Worm (Caenorhabditis elegans): ENCODE measurements around the gene sld-5.
A peak's percentile ranks its signal among the peaks of the same experiment; 100 is the strongest.

Gene sld-5

ce11 chrV:20234439-20234838 is 3.1 kb downstream of the sld-5 start (continued):
- TF ChIP-seq dpl-1 (GFP tag; optimal IDR thresholded peaks at IDR 0.05) (no peak), madf-8 (GFP tag; conservative IDR thresholded peaks at IDR 0.05) (no peak), madf-6 (GFP tag; IDR thresholded peaks at IDR 0.05) (peak; percentile 34; the same call in 1 of the 2 replicates), bed-1 (GFP tag; IDR thresholded peaks at IDR 0.05) (no peak), Y53G8AR.9 (GFP tag; conservative IDR thresholded peaks at IDR 0.05) (peak; percentile 45; the same call in 1 of the 2 replicates), sea-2 (GFP tag; IDR thresholded peaks at IDR 0.05) (no peak), K11D2.4 (GFP tag; IDR thresholded peaks at IDR 0.05) (no peak), C06A6.2 (GFP tag; conservative IDR thresholded peaks at IDR 0.05) (no peak), nhr-179 (tag; optimal IDR thresholded peaks at IDR 0.05) (no peak), ceh-100 (GFP tag; IDR thresholded peaks at IDR 0.05) (no peak), ceh-40 (GFP tag; IDR thresholded peaks at IDR 0.05) (no peak), mel-28 (tag; optimal IDR thresholded peaks at IDR 0.05; ENCODE audit: borderline replicate concordance) (no peak), Y95B8A.8 (GFP tag; IDR thresholded peaks at IDR 0.05) (no peak), B0336.3 (GFP tag; IDR thresholded peaks at IDR 0.05) (peak; percentile 44; the same call in 1 of the 2 replicates), F10E7.11 (tag; optimal IDR thresholded peaks at IDR 0.05) (no peak), F37B4.10 (GFP tag; IDR thresholded peaks at IDR 0.05) (no peak), sdz-38 (tag; optimal IDR thresholded peaks at IDR 0.05) (no peak), attf-6 (GFP tag; IDR thresholded peaks at IDR 0.05) (0 out of 2 replicates have a peak, but pooled peaks have one; percentile 37), chd-7 (tag; optimal IDR thresholded peaks at IDR 0.05) (peak; percentile 57), madf-10 (tag; optimal IDR thresholded peaks at IDR 0.05) (no peak), pha-4 (tag; optimal IDR thresholded peaks at IDR 0.05) (no peak), D2030.7 (GFP tag; IDR thresholded peaks at IDR 0.05) (0 out of 2 replicates have a peak, but pooled peaks have one; percentile 8), egl-18 (GFP tag; IDR thresholded peaks at IDR 0.05) (no peak), B0019.2 (GFP tag; conservative IDR thresholded peaks at IDR 0.05) (no peak), T26A5.8 (tag; optimal IDR thresholded peaks at IDR 0.05) (no peak), nhr-27 (tag; optimal IDR thresholded peaks at IDR 0.05) (no peak), nhr-120 (GFP tag; IDR thresholded peaks at IDR 0.05) (0 out of 2 replicates have a peak, but pooled peaks have one; percentile 14), F49E8.2 (tag; optimal IDR thresholded peaks at IDR 0.05; ENCODE audit: insufficient read depth) (no peak), nfya-2 (GFP tag; IDR thresholded peaks at IDR 0.05) (no peak)

ce11 chrV:20233743-20234142 is 3.8 kb downstream of the sld-5 start, which contains the start of gene Y113G7B.15:
TSS of gene Y113G7B.15 (minus strand) at chrV:20233843.
- TF ChIP-seq mcd-1 (GFP tag; IDR thresholded peaks at IDR 0.05) = no peak
- TF ChIP-seq madf-8 (GFP tag; conservative IDR thresholded peaks at IDR 0.05) = no peak
- no peak for TF ChIP-seq zfh-2 (GFP tag; conservative IDR thresholded peaks at IDR 0.05)
- TF ChIP-seq bed-1 (GFP tag; IDR thresholded peaks at IDR 0.05) = no peak
- TF ChIP-seq mxl-1 (tag; optimal IDR thresholded peaks at IDR 0.05) = no peak
- no peak for TF ChIP-seq ceh-79 (tag; optimal IDR thresholded peaks at IDR 0.05)
- no peak for TF ChIP-seq K12H6.12 (tag; optimal IDR thresholded peaks at IDR 0.05)
- no peak for TF ChIP-seq die-1 (tag; optimal IDR thresholded peaks at IDR 0.05)
- no peak for TF ChIP-seq tbp1 (GFP tag; optimal IDR thresholded peaks at IDR 0.05)
- no peak for TF ChIP-seq hsf-1 (GFP tag; IDR thresholded peaks at IDR 0.05)
- no peak for TF ChIP-seq chd-7 (tag; optimal IDR thresholded peaks at IDR 0.05)
- TF ChIP-seq snpc-1.1 (tag; optimal IDR thresholded peaks at IDR 0.05; ENCODE audit: insufficient read depth) = no peak
- no peak for TF ChIP-seq F57A8.1 (GFP tag; optimal IDR thresholded peaks at IDR 0.05)
- no peak for TF ChIP-seq hrde-1 (tag; optimal IDR thresholded peaks at IDR 0.05; ENCODE audit: borderline replicate concordance)
- no peak for TF ChIP-seq lir-1 (GFP tag; conservative IDR thresholded peaks at IDR 0.05)

Data from whole organism, young adult.